Worm (Caenorhabditis elegans): ENCODE results near the gene ragc-1.

Gene ragc-1

ce11 chrIV:11604909-11605308 is at the start of gene ragc-1, which contains the start of gene Y24F12A.1:
ragc-1 (minus strand) TSS chrIV:11604933.
Y24F12A.1 (plus strand) TSS chrIV:11605254.
- no peak for TF ChIP-seq unc-62 (GFP tag; optimal IDR thresholded peaks at IDR 0.05)

- TF ChIP-seq unc-62 (GFP tag; optimal IDR thresholded peaks at IDR 0.05) = no peak
Measured at ce11 chrIV:11651965-11652453, 47.3 kb upstream of the ragc-1 start, which contains the start of the genes acl-3 and ndub-6. acl-3 (minus strand) TSS chrIV:11652023. ndub-6 (plus strand) TSS chrIV:11652403.

ce11 chrIV:11650344-11650743 is 45.6 kb upstream of the ragc-1 start:
- no peak for TF ChIP-seq unc-62 (GFP tag; optimal IDR thresholded peaks at IDR 0.05)

ce11 chrIV:11649031-11649430 is 44.3 kb upstream of the ragc-1 start, which contains the start of gene ZK809.8:
ZK809.8 (minus strand) TSS chrIV:11649064.
- no peak for TF ChIP-seq unc-62 (GFP tag; optimal IDR thresholded peaks at IDR 0.05)

ce11 chrIV:11646908-11647307 is 42.2 kb upstream of the ragc-1 start:
- TF ChIP-seq unc-62 (GFP tag; optimal IDR thresholded peaks at IDR 0.05) = no peak

- no peak for TF ChIP-seq unc-62 (GFP tag; optimal IDR thresholded peaks at IDR 0.05)
Measured at ce11 chrIV:11645354-11645753, 40.6 kb upstream of the ragc-1 start.

ce11 chrIV:11644705-11645104 is 40.0 kb upstream of the ragc-1 start:
- no peak for TF ChIP-seq unc-62 (GFP tag; optimal IDR thresholded peaks at IDR 0.05)

ce11 chrIV:11643829-11644228 is 39.1 kb upstream of the ragc-1 start, which contains the start of gene prx-2:
prx-2 (plus strand) TSS chrIV:11644129.
- TF ChIP-seq unc-62 (GFP tag; optimal IDR thresholded peaks at IDR 0.05) = no peak

- TF ChIP-seq unc-62 (GFP tag; optimal IDR thresholded peaks at IDR 0.05) = no peak
Measured at ce11 chrIV:11641802-11642201, 37.1 kb upstream of the ragc-1 start, which contains the start of gene ZK809.1. ZK809.1 (plus strand) TSS chrIV:11642102.

- no peak for TF ChIP-seq unc-62 (GFP tag; optimal IDR thresholded peaks at IDR 0.05)
Measured at ce11 chrIV:11640915-11641314, 36.2 kb upstream of the ragc-1 start, which contains the start of gene ttr-50. ttr-50 (minus strand) TSS chrIV:11641015.

ce11 chrIV:11638016-11638415 is 33.3 kb upstream of the ragc-1 start, which contains the start of gene rbm-17:
rbm-17 (plus strand) TSS chrIV:11638316.
- no peak for TF ChIP-seq unc-62 (GFP tag; optimal IDR thresholded peaks at IDR 0.05)

- no peak for TF ChIP-seq unc-62 (GFP tag; optimal IDR thresholded peaks at IDR 0.05)
Measured at ce11 chrIV:11636409-11636723, 31.6 kb upstream of the ragc-1 start, which contains the start of gene F58B3.6. F58B3.6 (plus strand) TSS chrIV:11636648.

- no peak for TF ChIP-seq unc-62 (GFP tag; optimal IDR thresholded peaks at IDR 0.05)
Measured at ce11 chrIV:11635437-11636408, 31.0 kb upstream of the ragc-1 start, which contains the start of gene mars-1. mars-1 (minus strand) TSS chrIV:11635487.

ce11 chrIV:11631750-11632149 is 27.0 kb upstream of the ragc-1 start, which contains the start of gene F58B3.4:
F58B3.4 (minus strand) TSS chrIV:11631850.
- no peak for TF ChIP-seq unc-62 (GFP tag; optimal IDR thresholded peaks at IDR 0.05)

ce11 chrIV:11627847-11628246 is 23.1 kb upstream of the ragc-1 start, which contains the start of gene lys-6:
lys-6 (minus strand) TSS chrIV:11627947.
- TF ChIP-seq unc-62 (GFP tag; optimal IDR thresholded peaks at IDR 0.05) = no peak

ce11 chrIV:11625482-11625881 is 20.7 kb upstream of the ragc-1 start, which contains the start of gene lys-5:
lys-5 (minus strand) TSS chrIV:11625582.
- no peak for TF ChIP-seq unc-62 (GFP tag; optimal IDR thresholded peaks at IDR 0.05)

Data from whole organism, dauer.